Fruit fly (Drosophila melanogaster) S2 (cell line): ENCODE data around the gene CG17258.

ENCODE experiments used
- CG8478 ChIP-seq: fragments of >200 bp; optimal IDR thresholded peaks from 2 replicates; lab custom pipeline; 2018
- CTCF ChIP-seq, 2 experiments: fragments of >200 bp; optimal IDR thresholded peaks; 2 replicates each; lab custom pipeline; 2018

DNA sequence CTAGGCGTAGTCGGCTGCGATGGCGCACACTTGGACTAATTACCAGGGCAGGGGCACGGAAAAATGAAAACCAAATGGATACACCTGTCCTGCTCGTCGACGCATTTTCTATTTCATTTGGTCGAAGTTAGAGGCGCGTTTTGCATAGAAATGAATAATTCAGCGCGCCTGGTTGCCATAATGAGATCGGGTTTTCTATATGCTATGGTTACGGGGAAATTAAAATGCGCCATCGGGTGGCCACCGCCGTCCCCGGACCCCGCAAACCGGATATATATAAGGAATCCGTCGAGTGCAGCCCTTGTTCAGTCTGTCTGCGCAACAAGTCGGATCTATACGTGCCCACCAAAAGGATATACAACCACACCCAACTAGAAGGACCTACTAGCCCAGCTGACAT lies 8.5 kb upstream of the CG17258 start, which contains the start of gene FASN2:
- TF ChIP-seq CG8478 (lab: Kevin White, UChicago), result no peak
- no peak for TF ChIP-seq CTCF (optimal IDR thresholded peaks at IDR 0.05; lab: Kevin White, UChicago)
